Fruit fly (Drosophila melanogaster): ENCODE results near the gene gammaTub23C.

Gene gammaTub23C

dm6 chr2L:3005483-3005882 is 32.8 kb downstream of the gammaTub23C start:
- no peak for TF ChIP-seq CG8478 (optimal IDR thresholded peaks at IDR 0.05)
- TF ChIP-seq CTCF (optimal IDR thresholded peaks at IDR 0.05), result no peak

dm6 chr2L:3006194-3006593 is 33.5 kb downstream of the gammaTub23C start:
- TF ChIP-seq CG8478 (optimal IDR thresholded peaks at IDR 0.05) (no peak), CTCF (optimal IDR thresholded peaks at IDR 0.05) (no peak)

- no peak for TF ChIP-seq CTCF (optimal IDR thresholded peaks at IDR 0.05)
- no peak for TF ChIP-seq CG8478 (optimal IDR thresholded peaks at IDR 0.05)
Observed at dm6 chr2L:3006925-3007426, 34.3 kb downstream of the gammaTub23C start.

- TF ChIP-seq CTCF (optimal IDR thresholded peaks at IDR 0.05) (no peak), CG8478 (optimal IDR thresholded peaks at IDR 0.05) (no peak)
Observed at dm6 chr2L:3009438-3009837, 36.7 kb downstream of the gammaTub23C start.

dm6 chr2L:3011484-3011883 is 38.8 kb downstream of the gammaTub23C start:
- no peak for TF ChIP-seq CG8478 (optimal IDR thresholded peaks at IDR 0.05)
- no peak for TF ChIP-seq CTCF (optimal IDR thresholded peaks at IDR 0.05)

- TF ChIP-seq CG8478 (optimal IDR thresholded peaks at IDR 0.05) (no peak), CTCF (optimal IDR thresholded peaks at IDR 0.05) (no peak)
Observed at dm6 chr2L:3012780-3013179, 40.1 kb downstream of the gammaTub23C start.

dm6 chr2L:3018212-3018611 is 45.5 kb downstream of the gammaTub23C start, which contains the start of the genes CG17224 and CG17264:
TSS of gene CG17224 (minus strand) at chr2L:3018308.
TSS of gene CG17264 (plus strand) at chr2L:3018508.
- TF ChIP-seq CTCF (optimal IDR thresholded peaks at IDR 0.05) (no peak), CG8478 (optimal IDR thresholded peaks at IDR 0.05) (no peak)

- TF ChIP-seq CG8478 (optimal IDR thresholded peaks at IDR 0.05), result no peak
- TF ChIP-seq CTCF (optimal IDR thresholded peaks at IDR 0.05), result peak in 1 of 2 experiments; percentile 23
Observed at dm6 chr2L:3022986-3023385, 50.3 kb downstream of the gammaTub23C start, which contains the start of the genes alpha4GT1 and Prp40. TSS of gene alpha4GT1 (minus strand) at chr2L:3023141. TSS of gene Prp40 (plus strand) at chr2L:3023226.

Measured in S2 (cell line).